Fruit fly (Drosophila melanogaster) whole organism, embryonic: ENCODE results near the gene AstC.

Source experiments
- Atf6 ChIP-seq: fragments of 200-800 bp; sonication (Bioruptor generic); IDR thresholded peaks from 2 replicates; pipeline ENCODE4 v1.3.6; 2022; ENCODE audit warnings: missing biosample characterization, missing genetic modification characterization
- Bgb ChIP-seq: fragments of 200-800 bp; sonication (Bioruptor generic); IDR thresholded peaks from 2 replicates; pipeline ENCODE4 v1.3.6; 2022; ENCODE audit warnings: missing biosample characterization, missing genetic modification characterization; ENCODE audit not compliant: partially characterized antibody
- BtbVII ChIP-seq: fragments of 200-800 bp; sonication (Bioruptor generic); optimal IDR thresholded peaks from 3 replicates; lab custom pipeline; 2017; ENCODE audit warnings: missing biosample characterization, mild to moderate bottlenecking, missing genetic modification characterization
- CG10209 ChIP-seq: fragments of 200-800 bp; sonication (Bioruptor generic); optimal IDR thresholded peaks from 3 replicates; lab custom pipeline; 2017; ENCODE audit warnings: missing biosample characterization, mild to moderate bottlenecking, missing genetic modification characterization, missing genetic modification reagents
- CG11504 ChIP-seq: fragments of 200-800 bp; sonication (Bioruptor generic); optimal IDR thresholded peaks from 3 replicates; lab custom pipeline; 2019; ENCODE audit warnings: missing biosample characterization, mild to moderate bottlenecking, missing genetic modification characterization, moderate library complexity
- CG12769 ChIP-seq: fragments of 200-800 bp; sonication (Bioruptor generic); optimal IDR thresholded peaks from 2 replicates; lab custom pipeline; 2019; ENCODE audit warnings: missing biosample characterization, mild to moderate bottlenecking, missing genetic modification characterization, moderate library complexity
- CG13624 ChIP-seq: fragments of 200-800 bp; sonication (Bioruptor generic); optimal IDR thresholded peaks from 2 replicates; lab custom pipeline; 2016; ENCODE audit warnings: missing biosample characterization, missing genetic modification characterization
- CG13894 ChIP-seq: fragments of 200-800 bp; sonication (Bioruptor generic); optimal IDR thresholded peaks from 3 replicates; lab custom pipeline; 2018; ENCODE audit warnings: missing biosample characterization, mild to moderate bottlenecking, missing genetic modification characterization, moderate library complexity
- CG16815 ChIP-seq: fragments of 200-800 bp; sonication (Bioruptor generic); optimal IDR thresholded peaks from 3 replicates; lab custom pipeline; 2017; ENCODE audit warnings: missing biosample characterization, mild to moderate bottlenecking, missing genetic modification characterization
- CG18262 ChIP-seq: fragments of 200-800 bp; optimal IDR thresholded peaks from 3 replicates; lab custom pipeline; 2019; ENCODE audit warnings: missing biosample characterization, mild to moderate bottlenecking, missing genetic modification characterization, moderate library complexity
- CG18476 ChIP-seq: fragments of 200-800 bp; sonication (Bioruptor generic); optimal IDR thresholded peaks from 2 replicates; lab custom pipeline; 2016; ENCODE audit warnings: missing biosample characterization, mild to moderate bottlenecking, missing genetic modification characterization
- CG3065 ChIP-seq: fragments of 200-800 bp; sonication (Bioruptor generic); optimal IDR thresholded peaks from 2 replicates; lab custom pipeline; 2016; ENCODE audit warnings: missing biosample characterization, missing genetic modification characterization
- CG3838 ChIP-seq: fragments of 200-800 bp; sonication (Bioruptor generic); optimal IDR thresholded peaks from 3 replicates; lab custom pipeline; 2016; ENCODE audit warnings: missing biosample characterization, missing genetic modification characterization
- CG4424 ChIP-seq: fragments of 200-800 bp; sonication (Bioruptor generic); optimal IDR thresholded peaks from 3 replicates; lab custom pipeline; 2016; ENCODE audit warnings: missing biosample characterization, missing genetic modification characterization
- CG4820 ChIP-seq: fragments of 200-800 bp; sonication (Bioruptor generic); optimal IDR thresholded peaks from 3 replicates; lab custom pipeline; 2016; ENCODE audit warnings: missing biosample characterization, missing genetic modification characterization
- CG5180 ChIP-seq: fragments of 200-800 bp; sonication (Bioruptor generic); optimal IDR thresholded peaks from 3 replicates; lab custom pipeline; 2017; ENCODE audit warnings: missing biosample characterization, missing genetic modification characterization, mild to moderate bottlenecking, moderate library complexity, missing genetic modification reagents
- CG8359 ChIP-seq: fragments of 200-800 bp; sonication (Bioruptor generic); optimal IDR thresholded peaks from 2 replicates; lab custom pipeline; 2017; ENCODE audit warnings: missing biosample characterization, mild to moderate bottlenecking, missing genetic modification characterization, borderline replicate concordance
- CG9876 ChIP-seq: fragments of 200-800 bp; sonication (Bioruptor generic); optimal IDR thresholded peaks from 2 replicates; lab custom pipeline; 2016; ENCODE audit warnings: missing biosample characterization, missing genetic modification characterization
- CG9932 ChIP-seq: fragments of 200-800 bp; sonication (Bioruptor generic); IDR thresholded peaks from 2 replicates; pipeline ENCODE4 v1.3.6; 2022; ENCODE audit warnings: missing biosample characterization, missing genetic modification characterization
- Chrac-16 ChIP-seq: fragments of 200-800 bp; sonication (Bioruptor generic); optimal IDR thresholded peaks from 3 replicates; lab custom pipeline; 2016; ENCODE audit warnings: missing biosample characterization, missing genetic modification characterization
- D19A ChIP-seq: fragments of 200-800 bp; optimal IDR thresholded peaks from 3 replicates; lab custom pipeline; 2019; ENCODE audit warnings: missing biosample characterization, mild to moderate bottlenecking, missing genetic modification characterization, moderate library complexity
- Dad ChIP-seq: fragments of 200-800 bp; sonication (Bioruptor generic); optimal IDR thresholded peaks from 3 replicates; lab custom pipeline; 2016; ENCODE audit warnings: missing biosample characterization, missing genetic modification characterization
- Drgx ChIP-seq: fragments of 200-800 bp; sonication (Bioruptor generic); IDR thresholded peaks from 2 replicates; pipeline ENCODE4 v1.3.6; 2022; ENCODE audit warnings: missing biosample characterization, missing genetic modification characterization
- Elba2 ChIP-seq: fragments of 200-800 bp; sonication (Bioruptor generic); optimal IDR thresholded peaks from 3 replicates; lab custom pipeline; 2016; ENCODE audit warnings: missing biosample characterization, missing genetic modification characterization
- Ets97D ChIP-seq: fragments of 200-800 bp; sonication (Bioruptor generic); optimal IDR thresholded peaks from 3 replicates; lab custom pipeline; 2016; ENCODE audit warnings: missing biosample characterization, missing genetic modification characterization
- Hmr ChIP-seq: fragments of 200-800 bp; sonication (Bioruptor generic); optimal IDR thresholded peaks from 3 replicates; lab custom pipeline; 2017; ENCODE audit warnings: mild to moderate bottlenecking, missing biosample characterization, missing genetic modification reagents, missing genetic modification characterization
- Hr78 ChIP-seq, 2 experiments: fragments of 200-800 bp in 1 of 2; fragments of >200 bp in 1 of 2; sonication (Bioruptor generic) in 1 of 2; optimal IDR thresholded peaks; 2 replicates each; lab custom pipeline; 2017 to 2019; ENCODE audit warnings: missing biosample characterization in 2 of 2, missing genetic modification characterization in 2 of 2, mild to moderate bottlenecking in 1 of 2, moderate library complexity in 1 of 2
- MBD-R2 ChIP-seq: fragments of 200-800 bp; sonication (Bioruptor generic); IDR thresholded peaks from 2 replicates; pipeline ENCODE4 v1.3.6; 2022; ENCODE audit warnings: missing biosample characterization, missing genetic modification characterization
- Nf-YA ChIP-seq: fragments of 200-800 bp; sonication (Bioruptor generic); IDR thresholded peaks from 2 replicates; pipeline ENCODE4 v1.3.6; 2022; ENCODE audit warnings: missing biosample characterization, missing genetic modification characterization
- Nf-YB ChIP-seq: fragments of 200-800 bp; sonication (Bioruptor generic); optimal IDR thresholded peaks from 3 replicates; lab custom pipeline; 2019; ENCODE audit warnings: missing biosample characterization, mild to moderate bottlenecking, missing genetic modification characterization, moderate library complexity
- Pdp1 ChIP-seq, 2 experiments: fragments of 200-800 bp; sonication (Bioruptor generic); optimal IDR thresholded peaks; 3 replicates each; lab custom pipeline; 2016; ENCODE audit warnings: missing biosample characterization in 2 of 2, missing genetic modification characterization in 2 of 2, mild to moderate bottlenecking in 1 of 2, moderate library complexity in 1 of 2
- Sox102F ChIP-seq: fragments of 200-800 bp; sonication (Bioruptor generic); optimal IDR thresholded peaks from 2 replicates; lab custom pipeline; 2018; ENCODE audit warnings: missing biosample characterization, mild to moderate bottlenecking, missing genetic modification characterization, moderate library complexity
- ab ChIP-seq: fragments of 200-800 bp; sonication (Bioruptor generic); optimal IDR thresholded peaks from 2 replicates; lab custom pipeline; 2016; ENCODE audit warnings: missing biosample characterization, missing genetic modification characterization
- br ChIP-seq: fragments of >200 bp; optimal IDR thresholded peaks from 2 replicates; lab custom pipeline; 2017
- bsh ChIP-seq, 2 experiments: fragments of 200-800 bp; sonication (Bioruptor generic); optimal IDR thresholded peaks; 2 replicates each; lab custom pipeline; 2017 to 2018; ENCODE audit warnings: mild to moderate bottlenecking in 2 of 2, missing biosample characterization in 2 of 2, missing genetic modification characterization in 2 of 2, moderate library complexity in 1 of 2
- corto ChIP-seq: fragments of 200-800 bp; sonication (Bioruptor generic); optimal IDR thresholded peaks from 2 replicates; lab custom pipeline; 2016; ENCODE audit warnings: missing biosample characterization, mild to moderate bottlenecking, missing genetic modification characterization, moderate library complexity
- dan ChIP-seq: fragments of 200-800 bp; sonication (Bioruptor generic); IDR thresholded peaks from 2 replicates; pipeline ENCODE4 v1.3.6; 2022; ENCODE audit warnings: missing biosample characterization, missing genetic modification characterization
- eve ChIP-seq, 2 experiments: fragments of >200 bp; optimal IDR thresholded peaks; 2 replicates each; lab custom pipeline; 2017; ENCODE audit warnings: missing biosample characterization in 2 of 2, missing genetic modification characterization in 2 of 2
- ftz-f1 ChIP-seq: fragments of 200-800 bp; sonication (Bioruptor generic); optimal IDR thresholded peaks from 2 replicates; lab custom pipeline; 2016; ENCODE audit warnings: missing biosample characterization, missing genetic modification characterization
- gem ChIP-seq: fragments of 200-800 bp; sonication (Bioruptor generic); optimal IDR thresholded peaks from 2 replicates; lab custom pipeline; 2019; ENCODE audit warnings: missing biosample characterization, mild to moderate bottlenecking, missing genetic modification characterization, moderate library complexity
- gfzf ChIP-seq: fragments of 200-800 bp; sonication (Bioruptor generic); optimal IDR thresholded peaks from 2 replicates; lab custom pipeline; 2016; ENCODE audit warnings: missing biosample characterization, mild to moderate bottlenecking, missing genetic modification characterization, moderate library complexity
- gro ChIP-seq: fragments of 200-800 bp; sonication (Bioruptor generic); optimal IDR thresholded peaks from 2 replicates; lab custom pipeline; 2016; ENCODE audit warnings: missing biosample characterization, missing genetic modification characterization
- hth ChIP-seq: fragments of >200 bp; optimal IDR thresholded peaks from 2 replicates; lab custom pipeline; 2017; ENCODE audit warnings: inconsistent platforms
- odd ChIP-seq: fragments of 200-800 bp; sonication (Bioruptor generic); optimal IDR thresholded peaks from 2 replicates; lab custom pipeline; 2017; ENCODE audit warnings: missing biosample characterization, mild to moderate bottlenecking, missing genetic modification characterization
- onecut ChIP-seq: fragments of 200-800 bp; sonication (Bioruptor generic); IDR thresholded peaks from 2 replicates; pipeline ENCODE4 v1.3.6; 2022; ENCODE audit warnings: missing biosample characterization, missing genetic modification characterization
- prd ChIP-seq, 3 experiments: fragments of >200 bp in 2 of 3; fragments of 200-800 bp in 1 of 3; sonication (Bioruptor generic) in 1 of 3; optimal IDR thresholded peaks in 2 of 3; IDR thresholded peaks in 1 of 3; 2 replicates in 2 of 3; 3 replicates in 1 of 3; pipeline versions ENCODE4 v1.3.6 to Lab custom; 2017 to 2022; ENCODE audit warnings: missing biosample characterization in 1 of 3, missing genetic modification characterization in 1 of 3
- run ChIP-seq: fragments of 200-800 bp; sonication (Bioruptor generic); optimal IDR thresholded peaks from 3 replicates; lab custom pipeline; 2018; ENCODE audit warnings: missing biosample characterization, mild to moderate bottlenecking, missing genetic modification characterization
- so ChIP-seq: fragments of 200-800 bp; sonication (Bioruptor generic); IDR thresholded peaks from 3 replicates; pipeline ENCODE4 v1.3.6; 2022; ENCODE audit warnings: missing biosample characterization, missing genetic modification characterization
- tin ChIP-seq: fragments of 200-800 bp; sonication (Bioruptor generic); optimal IDR thresholded peaks from 3 replicates; lab custom pipeline; 2016; ENCODE audit warnings: missing biosample characterization, missing genetic modification characterization
- wdn ChIP-seq: fragments of 200-800 bp; sonication (Bioruptor generic); IDR thresholded peaks from 2 replicates; pipeline ENCODE4 v1.3.6; 2022; ENCODE audit warnings: missing biosample characterization, missing genetic modification characterization

The AstC gene

DNA sequence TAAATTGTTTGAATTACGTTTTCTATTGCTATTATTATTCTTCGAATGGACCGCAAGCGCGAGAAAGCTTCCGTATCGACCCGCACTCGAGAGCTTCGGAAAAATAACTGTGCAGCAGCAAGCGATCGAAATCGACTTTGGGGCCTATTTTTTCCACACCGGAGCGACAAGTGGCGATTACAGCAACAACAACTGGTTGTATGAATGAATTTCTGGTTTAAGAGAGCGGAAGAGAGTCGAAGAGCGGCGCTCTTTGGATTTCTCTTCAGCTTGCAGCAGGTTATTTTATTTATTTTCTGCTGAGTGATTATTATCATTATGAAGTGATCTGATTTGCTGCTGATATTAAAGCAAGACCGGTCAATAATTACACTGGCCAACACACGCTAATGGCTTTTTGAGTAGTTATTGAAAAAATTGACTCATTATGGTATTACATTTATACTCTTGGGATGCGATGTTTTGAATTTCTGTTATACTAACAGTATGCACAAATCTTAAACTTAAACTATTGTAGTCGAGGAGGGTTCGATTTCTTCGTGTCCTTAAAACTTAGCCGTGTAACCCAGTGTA lies 14.2 kb downstream of the AstC start, which contains the start of gene Samuel (continued):
- TF ChIP-seq CG11504 (tag; lab: Kevin White, UChicago): peak; percentile 28
- TF ChIP-seq bsh (GFP tag; optimal IDR thresholded peaks at IDR 0.05; lab: Kevin White, UChicago): peak in 1 of 2 experiments; percentile 34
- peak; percentile 28 for TF ChIP-seq odd
- TF ChIP-seq Chrac-16 (GFP tag; lab: Kevin White, UChicago): no peak
- peak; percentile 23 for TF ChIP-seq CG18262 (tag; lab: Kevin White, UChicago)
- TF ChIP-seq eve (GFP tag; optimal IDR thresholded peaks at IDR 0.05; lab: Kevin White, UChicago): no peak
- no peak for TF ChIP-seq hth (lab: Kevin White, UChicago)
- TF ChIP-seq Bgb (GFP tag; lab: Robert Waterston, UW): no peak
- no peak for TF ChIP-seq CG9932 (GFP tag; lab: Robert Waterston, UW)
- peak; percentile 4 for TF ChIP-seq Ets97D (GFP tag; lab: Kevin White, UChicago)
- TF ChIP-seq CG12769 (tag; lab: Kevin White, UChicago): no peak
- TF ChIP-seq D19A (tag; lab: Kevin White, UChicago): peak; percentile 20
- TF ChIP-seq Atf6: no peak
- TF ChIP-seq MBD-R2: no peak; the same call in 1 of the 2 replicates
- peak; percentile 73 for TF ChIP-seq Nf-YB (GFP tag; lab: Kevin White, UChicago)
- TF ChIP-seq CG9876: no peak
- no peak for TF ChIP-seq CG16815 (GFP tag; lab: Kevin White, UChicago)
- TF ChIP-seq CG3838: no peak
- no peak for TF ChIP-seq tin
- TF ChIP-seq gfzf (GFP tag; lab: Kevin White, UChicago): no peak
- no peak for TF ChIP-seq wdn (GFP tag; lab: Robert Waterston, UW)
- no peak for TF ChIP-seq CG13624 (GFP tag; lab: Kevin White, UChicago)
- TF ChIP-seq Elba2 (GFP tag; lab: Kevin White, UChicago): no peak
- no peak for TF ChIP-seq CG10209 (GFP tag; lab: Kevin White, UChicago)
- TF ChIP-seq onecut (GFP tag; lab: Robert Waterston, UW): peak; percentile 50
- peak; percentile 33; the same call in 1 of the 2 replicates for TF ChIP-seq Drgx (GFP tag; lab: Robert Waterston, UW)
- TF ChIP-seq prd (optimal IDR thresholded peaks at IDR 0.05; lab: Kevin White, UChicago): no peak
- no peak for TF ChIP-seq prd (GFP tag; IDR thresholded peaks at IDR 0.05; lab: Robert Waterston, UW)
- TF ChIP-seq CG13894: no peak
- peak in 1 of 2 experiments; percentile 91 for TF ChIP-seq Hr78 (GFP tag; optimal IDR thresholded peaks at IDR 0.05; lab: Kevin White, UChicago)
- TF ChIP-seq dan: no peak
- no peak for TF ChIP-seq br (lab: Kevin White, UChicago)
- TF ChIP-seq gro (GFP tag; lab: Kevin White, UChicago): peak; percentile 7
- TF ChIP-seq CG4424 (GFP tag; lab: Kevin White, UChicago): peak; percentile 30
- TF ChIP-seq corto (GFP tag; lab: Kevin White, UChicago): peak; percentile 68
- TF ChIP-seq CG5180: peak; percentile 59
- TF ChIP-seq CG18476 (GFP tag; lab: Kevin White, UChicago): no peak
- TF ChIP-seq run (tag; lab: Kevin White, UChicago): no peak
- TF ChIP-seq CG3065: no peak
- peak; percentile 25 for TF ChIP-seq gem
- TF ChIP-seq BtbVII (GFP tag; lab: Kevin White, UChicago): peak; percentile 16
- no peak for TF ChIP-seq CG4820 (GFP tag; lab: Kevin White, UChicago)
- TF ChIP-seq Dad: no peak
- no peak for TF ChIP-seq Sox102F
- no peak for TF ChIP-seq ab (GFP tag; lab: Kevin White, UChicago)
- no peak for TF ChIP-seq Pdp1 (GFP tag; optimal IDR thresholded peaks at IDR 0.05; lab: Kevin White, UChicago)
- TF ChIP-seq CG8359: no peak
- TF ChIP-seq ftz-f1 (GFP tag; lab: Kevin White, UChicago): peak; percentile 21
- TF ChIP-seq Nf-YA (GFP tag; lab: Robert Waterston, UW): no peak
- no peak for TF ChIP-seq Hmr (GFP tag; lab: Kevin White, UChicago)
- peak; percentile 28; the same call in 1 of the 3 replicates for TF ChIP-seq so (GFP tag; lab: Robert Waterston, UW)
